Worm (Caenorhabditis elegans): ENCODE data around the gene rsu-1.
"Not testable (repeated sequence)": the region's sequence is repeated elsewhere in the genome, so short reads cannot be mapped to it uniquely, and the experiment has no call there.

rsu-1 gene

DNA sequence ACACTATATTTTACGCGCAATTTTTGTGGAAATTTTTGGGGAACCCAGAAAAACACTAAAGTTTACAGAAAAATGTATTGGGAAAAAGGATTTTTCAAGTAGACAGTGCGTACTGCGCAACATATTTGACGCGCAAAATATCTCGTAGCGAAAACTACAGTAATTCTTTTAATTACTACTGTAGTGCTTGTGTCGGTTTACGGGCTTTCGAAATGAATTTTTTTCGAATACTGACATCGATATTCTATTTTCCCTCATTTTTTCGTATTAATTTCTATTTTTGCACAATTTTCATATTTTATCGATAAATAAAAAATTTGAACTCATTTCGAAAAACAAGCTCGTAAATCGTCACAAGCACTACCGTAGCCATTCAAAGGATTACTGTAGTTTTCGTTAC is 43.2 kb upstream of the rsu-1 start:
- no peak for TF ChIP-seq lsy-2 (tag; optimal IDR thresholded peaks at IDR 0.05)
- TF ChIP-seq unc-62 (GFP tag; optimal IDR thresholded peaks at IDR 0.05 in 1 of 2) = peak in 1 of 2 experiments; percentile 95
- no peak for TF ChIP-seq unc-62 (tag; optimal IDR thresholded peaks at IDR 0.05)
- no peak for TF ChIP-seq hmg-1.1 (GFP tag; IDR thresholded peaks at IDR 0.05)
- TF ChIP-seq nhr-41 (GFP tag; IDR thresholded peaks at IDR 0.05) = no peak
- no peak for TF ChIP-seq nhr-6 (tag; optimal IDR thresholded peaks at IDR 0.05)

- TF ChIP-seq lin-15B (tag; optimal IDR thresholded peaks at IDR 0.05) (no peak), ceh-28 (tag; optimal IDR thresholded peaks at IDR 0.05) (peak; percentile 82)
Measured at ce11 chrIII:3429761-3430160, 42.0 kb upstream of the rsu-1 start.

DNA sequence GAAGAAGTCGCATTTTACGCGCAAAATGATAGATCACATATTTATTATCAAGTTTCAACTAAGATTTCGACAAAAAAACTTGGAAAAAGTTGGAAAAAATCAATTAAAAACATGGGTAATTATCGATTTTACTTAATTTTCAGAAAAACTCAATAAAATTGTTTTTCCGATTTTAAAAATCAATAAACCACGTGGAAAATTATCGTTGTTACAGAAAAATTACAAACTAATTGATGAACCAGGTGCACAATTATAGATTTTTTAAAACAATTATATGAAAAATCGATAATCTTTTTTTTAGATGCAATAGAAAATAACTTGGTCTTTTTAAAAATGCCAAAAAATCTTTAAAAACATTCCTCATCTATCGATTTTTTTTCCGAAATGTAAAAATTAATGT is 41.1 kb upstream of the rsu-1 start:
- peak; percentile 61 for TF ChIP-seq ceh-28 (tag; optimal IDR thresholded peaks at IDR 0.05)
- no peak for TF ChIP-seq D1046.2 (GFP tag; IDR thresholded peaks at IDR 0.05)

- TF ChIP-seq daf-12 (tag; optimal IDR thresholded peaks at IDR 0.05) (no peak), zag-1 (tag; optimal IDR thresholded peaks at IDR 0.05) (no peak), php-3 (GFP tag; IDR thresholded peaks at IDR 0.05) (no peak), dmd-9 (GFP tag; IDR thresholded peaks at IDR 0.05) (no peak), zfp-2 (tag; optimal IDR thresholded peaks at IDR 0.05) (no peak), nhr-77 (tag; optimal IDR thresholded peaks at IDR 0.05) (no peak), saeg-2 (GFP tag; IDR thresholded peaks at IDR 0.05) (no peak), dmd-8 (GFP tag; IDR thresholded peaks at IDR 0.05) (no peak), set-16 (GFP tag; IDR thresholded peaks at IDR 0.05) (no peak), hlh-11 (tag; optimal IDR thresholded peaks at IDR 0.05) (no peak), mdl-1 (tag; optimal IDR thresholded peaks at IDR 0.05) (no peak)
Measured at ce11 chrIII:3431385-3431784, 40.4 kb upstream of the rsu-1 start, which contains the start of gene K01A11.1. Gene K01A11.1, minus strand, starts transcription at chrIII:3431485.

DNA sequence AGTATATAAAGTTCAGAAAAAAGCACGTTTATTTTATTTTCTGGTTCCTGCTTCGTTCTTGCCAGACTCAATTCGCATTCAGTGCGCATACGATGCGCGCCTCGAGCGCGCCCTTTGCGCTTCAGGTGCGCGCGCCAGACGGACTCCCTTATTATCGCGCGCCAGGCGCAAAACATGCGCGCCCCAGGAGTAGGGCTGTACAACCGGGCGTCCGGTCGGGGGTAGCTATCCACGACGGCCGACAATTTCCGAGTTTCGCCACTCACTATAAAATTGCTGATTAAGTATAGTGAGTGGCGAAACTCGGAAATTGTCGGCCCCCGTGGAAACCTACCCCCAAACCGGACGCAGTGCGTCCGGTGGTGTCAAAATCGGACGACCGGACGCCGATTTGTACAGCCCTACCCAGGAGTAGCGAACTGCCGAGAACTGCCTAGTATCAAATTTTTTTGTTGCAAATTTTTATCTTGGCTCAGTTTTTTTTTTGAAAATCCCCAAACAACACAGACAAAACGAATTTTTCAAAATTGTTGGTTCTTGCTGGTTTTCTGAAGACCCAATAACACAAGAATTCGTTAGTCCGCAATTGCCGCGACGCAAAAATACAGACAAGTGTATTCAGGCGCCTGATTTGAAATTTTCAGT is 38.2 kb upstream of the rsu-1 start:
- TF ChIP-seq unc-62 (GFP tag; optimal IDR thresholded peaks at IDR 0.05 in 1 of 2) (peak in 1 of 2 experiments; percentile 57), set-16 (GFP tag; IDR thresholded peaks at IDR 0.05) (peak; percentile 84)
- not testable (repeated sequence) for TF ChIP-seq unc-62 (tag; optimal IDR thresholded peaks at IDR 0.05)

DNA sequence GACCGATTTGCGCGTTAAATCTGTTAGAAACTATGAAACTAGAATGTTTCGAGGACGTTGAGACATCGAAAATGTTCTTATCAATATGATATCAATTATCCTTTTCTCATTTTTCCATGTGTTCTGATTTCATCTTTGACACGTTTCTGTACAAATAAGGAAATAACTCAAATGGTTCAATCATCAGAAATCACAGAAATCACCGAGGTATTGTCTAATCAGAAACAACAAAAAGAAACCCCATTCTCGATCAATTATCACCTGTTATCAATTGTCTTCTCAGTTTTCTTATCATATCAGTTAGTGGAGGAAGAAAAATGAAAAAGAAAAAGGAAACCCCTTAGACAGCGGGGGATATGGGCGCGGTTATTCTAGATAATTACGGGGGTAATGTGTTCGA is 36.7 kb upstream of the rsu-1 start:
- no peak for TF ChIP-seq nhr-6 (tag; optimal IDR thresholded peaks at IDR 0.05)
- TF ChIP-seq aly-2 (tag; optimal IDR thresholded peaks at IDR 0.05) = no peak
- TF ChIP-seq ZK337.2 (GFP tag; IDR thresholded peaks at IDR 0.05) = no peak
- TF ChIP-seq skn-1 (tag; optimal IDR thresholded peaks at IDR 0.05) = no peak
- no peak for TF ChIP-seq Y48G9A.11 (GFP tag; IDR thresholded peaks at IDR 0.05)
- TF ChIP-seq spr-1 (tag; optimal IDR thresholded peaks at IDR 0.05) = no peak
- TF ChIP-seq vab-7 (GFP tag; IDR thresholded peaks at IDR 0.05) = no peak
- no peak for TF ChIP-seq saeg-2 (GFP tag; IDR thresholded peaks at IDR 0.05)
- TF ChIP-seq pqm-1 (tag; optimal IDR thresholded peaks at IDR 0.05) = peak; percentile 60
- TF ChIP-seq mdl-1 (tag; optimal IDR thresholded peaks at IDR 0.05) = peak in 1 of 2 experiments; percentile 51
- TF ChIP-seq daf-19 (GFP tag; conservative IDR thresholded peaks at IDR 0.05) = no peak
- TF ChIP-seq lin-29 (GFP tag; IDR thresholded peaks at IDR 0.05) = no peak
- no peak for TF ChIP-seq nhr-48 (tag; optimal IDR thresholded peaks at IDR 0.05)
- no peak for TF ChIP-seq madf-9 (GFP tag; conservative IDR thresholded peaks at IDR 0.05)
- no peak for TF ChIP-seq rbr-2 (tag; optimal IDR thresholded peaks at IDR 0.05)
- TF ChIP-seq T20F7.1 (GFP tag; optimal IDR thresholded peaks at IDR 0.05) = no peak
- no peak for TF ChIP-seq dpl-1 (GFP tag; optimal IDR thresholded peaks at IDR 0.05)
- no peak for TF ChIP-seq snpc-4 (tag; optimal IDR thresholded peaks at IDR 0.05)
- TF ChIP-seq gei-8 (GFP tag; optimal IDR thresholded peaks at IDR 0.05) = no peak
- no peak for TF ChIP-seq nhr-10 (tag; optimal IDR thresholded peaks at IDR 0.05)
- no peak for TF ChIP-seq R02D3.7 (tag; optimal IDR thresholded peaks at IDR 0.05)
- no peak for TF ChIP-seq daf-8 (GFP tag; IDR thresholded peaks at IDR 0.05)
- TF ChIP-seq dve-1 (tag; optimal IDR thresholded peaks at IDR 0.05; ENCODE audit: insufficient read depth) = no peak
- no peak for TF ChIP-seq zip-11 (GFP tag; IDR thresholded peaks at IDR 0.05)
- no peak for TF ChIP-seq ceh-28 (tag; optimal IDR thresholded peaks at IDR 0.05)
- TF ChIP-seq zag-1 (tag; optimal IDR thresholded peaks at IDR 0.05) = no peak
- TF ChIP-seq ctbp-1 (GFP tag; IDR thresholded peaks at IDR 0.05) = no peak
- TF ChIP-seq zfp-2 (tag; optimal IDR thresholded peaks at IDR 0.05) = no peak
